Worm (Caenorhabditis elegans) whole organism, L1 larva: ENCODE results near the gene prx-10.

Source experiments
- C04F5.9 ChIP-seq: sonication (generic microtip); optimal IDR thresholded peaks from 2 replicates; lab custom pipeline; 2016; ENCODE audit warnings: missing genetic modification characterization, missing compliant biosample characterization
- Y116A8C.19 ChIP-seq: sonication (generic microtip); optimal IDR thresholded peaks from 2 replicates; lab custom pipeline; 2016; ENCODE audit warnings: missing compliant biosample characterization, missing genetic modification characterization, borderline replicate concordance
- alr-1 ChIP-seq: fragments of 200-800 bp; sonication (Bioruptor generic); optimal IDR thresholded peaks from 2 replicates; lab custom pipeline; 2018; ENCODE audit warnings: borderline replicate concordance, mild to moderate bottlenecking, missing genetic modification characterization, missing compliant biosample characterization
- aly-2 ChIP-seq: fragments of 150-350 bp; optimal IDR thresholded peaks from 2 replicates; lab custom pipeline; 2014; ENCODE audit warnings: missing biosample characterization, missing genetic modification characterization
- ama-1 ChIP-seq: fragments of 150-350 bp; optimal IDR thresholded peaks from 2 replicates; lab custom pipeline; 2014
- blmp-1 ChIP-seq: fragments of 150-350 bp; optimal IDR thresholded peaks from 2 replicates; lab custom pipeline; 2014; ENCODE audit warnings: missing biosample characterization, missing genetic modification characterization
- ceh-63 ChIP-seq: fragments of 200-800 bp; sonication (Bioruptor generic); optimal IDR thresholded peaks from 2 replicates; lab custom pipeline; 2018; ENCODE audit warnings: mild to moderate bottlenecking, missing genetic modification characterization, missing compliant biosample characterization
- ceh-88 ChIP-seq: fragments of 200-800 bp; sonication (Bioruptor generic); IDR thresholded peaks from 2 replicates; pipeline ENCODE4 v1.3.6; 2022; ENCODE audit warnings: missing genetic modification characterization, missing compliant biosample characterization
- ceh-90 ChIP-seq: sonication (generic microtip); optimal IDR thresholded peaks from 2 replicates; lab custom pipeline; 2016; ENCODE audit warnings: missing genetic modification characterization, missing compliant biosample characterization
- ces-1 ChIP-seq: fragments of 150-350 bp; optimal IDR thresholded peaks from 2 replicates; lab custom pipeline; 2014; ENCODE audit warnings: missing biosample characterization, missing genetic modification reagents, missing genetic modification characterization
- dpl-1 ChIP-seq, 3 experiments: fragments of 150-350 bp in 2 of 3; sonication (generic microtip) in 1 of 3; optimal IDR thresholded peaks; 2 replicates each; lab custom pipeline; 2014 to 2017; ENCODE audit warnings: missing biosample characterization in 3 of 3, missing genetic modification characterization in 3 of 3, missing genetic modification reagents in 3 of 3
- dsc-1 ChIP-seq: sonication (generic microtip); optimal IDR thresholded peaks from 2 replicates; lab custom pipeline; 2016; ENCODE audit warnings: mild to moderate bottlenecking, missing genetic modification characterization, missing compliant biosample characterization
- efl-1 ChIP-seq, 4 experiments: fragments of 150-350 bp; optimal IDR thresholded peaks in 3 of 4; peaks in 1 of 4; 1 replicate in 1 of 4; 2 replicates in 3 of 4; lab custom pipeline; 2014; ENCODE audit warnings: missing biosample characterization in 2 of 4, missing genetic modification characterization in 2 of 4, missing genetic modification reagents in 2 of 4
- egl-13 ChIP-seq: sonication (generic microtip); optimal IDR thresholded peaks from 2 replicates; lab custom pipeline; 2016; ENCODE audit warnings: missing genotype, missing genetic modification reagents, missing genetic modification characterization, missing compliant biosample characterization
- ets-5 ChIP-seq: fragments of 200-800 bp; sonication (Bioruptor generic); IDR thresholded peaks from 2 replicates; pipeline ENCODE4 v1.3.6; 2022; ENCODE audit warnings: missing genetic modification characterization, missing compliant biosample characterization
- fkh-8 ChIP-seq: sonication (generic microtip); optimal IDR thresholded peaks from 2 replicates; lab custom pipeline; 2016; ENCODE audit warnings: mild to moderate bottlenecking, missing genetic modification characterization, missing compliant biosample characterization
- fos-1 ChIP-seq: fragments of 150-350 bp; optimal IDR thresholded peaks from 2 replicates; lab custom pipeline; 2014; ENCODE audit warnings: missing biosample characterization, missing genetic modification characterization
- grh-1 ChIP-seq: fragments of 200-800 bp; sonication (Bioruptor generic); IDR thresholded peaks from 2 replicates; pipeline ENCODE4 v1.3.6; 2022; ENCODE audit warnings: missing genetic modification reagents, missing genetic modification characterization, missing compliant biosample characterization
- hlh-17 ChIP-seq: fragments of 200-800 bp; sonication (Bioruptor generic); optimal IDR thresholded peaks from 2 replicates; lab custom pipeline; 2018; ENCODE audit warnings: missing genetic modification characterization, mild to moderate bottlenecking, missing compliant biosample characterization, moderate library complexity, borderline replicate concordance
- hlh-4 ChIP-seq: sonication (generic microtip); optimal IDR thresholded peaks from 2 replicates; lab custom pipeline; 2016; ENCODE audit warnings: mild to moderate bottlenecking, missing genetic modification characterization, missing compliant biosample characterization
- irx-1 ChIP-seq: sonication (generic microtip); optimal IDR thresholded peaks from 2 replicates; lab custom pipeline; 2016; ENCODE audit warnings: missing genetic modification characterization, missing compliant biosample characterization
- isw-1 ChIP-seq: fragments of 200-800 bp; sonication (Bioruptor generic); IDR thresholded peaks from 2 replicates; pipeline ENCODE4 v1.3.6; 2022; ENCODE audit warnings: missing genetic modification characterization, missing compliant biosample characterization
- jun-1 ChIP-seq: fragments of 150-350 bp; optimal IDR thresholded peaks from 2 replicates; lab custom pipeline; 2014; ENCODE audit warnings: missing biosample characterization, missing genetic modification reagents, missing genetic modification characterization
- lin-14 ChIP-seq: fragments of 200-800 bp; sonication (Bioruptor generic); optimal IDR thresholded peaks from 2 replicates; lab custom pipeline; 2018; ENCODE audit warnings: mild to moderate bottlenecking, missing genetic modification characterization, moderate library complexity, missing compliant biosample characterization
- lin-15B ChIP-seq: fragments of 150-350 bp; sonication (generic microtip); optimal IDR thresholded peaks from 3 replicates; lab custom pipeline; 2014; ENCODE audit warnings: missing biosample characterization, missing genetic modification characterization
- lir-3 ChIP-seq: sonication (generic microtip); optimal IDR thresholded peaks from 2 replicates; lab custom pipeline; 2016; ENCODE audit warnings: mild to moderate bottlenecking, missing genetic modification characterization, moderate library complexity, missing compliant biosample characterization; ENCODE audit not compliant: poor library complexity
- lsy-2 ChIP-seq, 2 experiments: fragments of 150-350 bp; optimal IDR thresholded peaks; 2 replicates each; lab custom pipeline; 2014; ENCODE audit warnings: missing biosample characterization in 2 of 2, missing genetic modification characterization in 2 of 2
- mab-9 ChIP-seq: fragments of 200-800 bp; sonication (Bioruptor generic); IDR thresholded peaks from 2 replicates; pipeline ENCODE4 v1.3.6; 2022; ENCODE audit warnings: missing genetic modification reagents, missing genetic modification characterization, missing compliant biosample characterization
- mdl-1 ChIP-seq, 2 experiments: fragments of 150-350 bp; optimal IDR thresholded peaks; 2 replicates each; lab custom pipeline; 2014 to 2017; ENCODE audit warnings: missing biosample characterization in 2 of 2, missing genetic modification characterization in 2 of 2, inconsistent platforms in 1 of 2
- mef-2 ChIP-seq: fragments of 150-350 bp; optimal IDR thresholded peaks from 2 replicates; lab custom pipeline; 2014; ENCODE audit warnings: missing biosample characterization, missing genetic modification characterization
- nhr-11 ChIP-seq: fragments of 150-350 bp; optimal IDR thresholded peaks from 2 replicates; lab custom pipeline; 2014; ENCODE audit warnings: missing biosample characterization, missing genetic modification characterization
- nhr-12 ChIP-seq: sonication (generic microtip); optimal IDR thresholded peaks from 2 replicates; lab custom pipeline; 2017; ENCODE audit warnings: missing biosample characterization, missing genetic modification characterization
- nhr-19 ChIP-seq: fragments of 200-800 bp; sonication (Bioruptor generic); conservative IDR thresholded peaks from 2 replicates; pipeline ENCODE4 v1.3.6; 2022; ENCODE audit warnings: missing genetic modification characterization, missing compliant biosample characterization
- nhr-71 ChIP-seq: sonication (generic microtip); optimal IDR thresholded peaks from 2 replicates; lab custom pipeline; 2016; ENCODE audit warnings: mild to moderate bottlenecking, missing genetic modification characterization, moderate library complexity, missing compliant biosample characterization
- nhr-76 ChIP-seq: sonication (generic microtip); optimal IDR thresholded peaks from 2 replicates; lab custom pipeline; 2017; ENCODE audit warnings: missing biosample characterization, missing genetic modification characterization
- nhr-90 ChIP-seq: sonication (generic microtip); optimal IDR thresholded peaks from 2 replicates; lab custom pipeline; 2016; ENCODE audit warnings: mild to moderate bottlenecking, missing genetic modification characterization, missing compliant biosample characterization; ENCODE audit not compliant: poor library complexity
- pag-3 ChIP-seq: sonication (generic microtip); optimal IDR thresholded peaks from 2 replicates; lab custom pipeline; 2017; ENCODE audit warnings: missing genetic modification characterization, mild to moderate bottlenecking, missing compliant biosample characterization, antibody characterized with exemption, borderline replicate concordance; ENCODE audit not compliant: insufficient read depth
- pqm-1 ChIP-seq: sonication (generic microtip); optimal IDR thresholded peaks from 3 replicates; lab custom pipeline; 2017; ENCODE audit warnings: missing biosample characterization, missing genetic modification characterization
- rnt-1 ChIP-seq: sonication (generic microtip); optimal IDR thresholded peaks from 2 replicates; lab custom pipeline; 2016; ENCODE audit warnings: mild to moderate bottlenecking, missing genetic modification characterization, moderate library complexity, missing compliant biosample characterization
- skn-1 ChIP-seq: fragments of 150-350 bp; optimal IDR thresholded peaks from 2 replicates; lab custom pipeline; 2014; ENCODE audit warnings: missing biosample characterization, missing genetic modification characterization
- snpc-4 ChIP-seq: fragments of 150-350 bp; optimal IDR thresholded peaks from 2 replicates; lab custom pipeline; 2014; ENCODE audit warnings: missing biosample characterization, missing genetic modification characterization
- snu-23 ChIP-seq: sonication (generic microtip); optimal IDR thresholded peaks from 2 replicates; lab custom pipeline; 2016; ENCODE audit warnings: missing genetic modification characterization, missing compliant biosample characterization
- sup-37 ChIP-seq: fragments of 200-800 bp; sonication (Bioruptor generic); optimal IDR thresholded peaks from 2 replicates; lab custom pipeline; 2018; ENCODE audit warnings: mild to moderate bottlenecking, missing genetic modification characterization, missing compliant biosample characterization
- tbx-2 ChIP-seq: sonication (generic microtip); optimal IDR thresholded peaks from 2 replicates; lab custom pipeline; 2016; ENCODE audit warnings: missing genetic modification characterization, missing compliant biosample characterization
- tlp-1 ChIP-seq: fragments of 150-350 bp; optimal IDR thresholded peaks from 2 replicates; lab custom pipeline; 2014; ENCODE audit warnings: missing biosample characterization, missing genetic modification characterization
- unc-62 ChIP-seq: fragments of 150-350 bp; optimal IDR thresholded peaks from 2 replicates; lab custom pipeline; 2014; ENCODE audit warnings: missing biosample characterization, missing genetic modification reagents, missing genetic modification characterization
- unc-98 ChIP-seq: fragments of 200-800 bp; sonication (Bioruptor generic); IDR thresholded peaks from 2 replicates; pipeline ENCODE4 v1.3.6; 2022; ENCODE audit warnings: missing genetic modification characterization, missing compliant biosample characterization
- ztf-4 ChIP-seq: fragments of 150-350 bp; optimal IDR thresholded peaks from 2 replicates; lab custom pipeline; 2014; ENCODE audit warnings: missing biosample characterization, missing genetic modification characterization

The prx-10 gene

DNA sequence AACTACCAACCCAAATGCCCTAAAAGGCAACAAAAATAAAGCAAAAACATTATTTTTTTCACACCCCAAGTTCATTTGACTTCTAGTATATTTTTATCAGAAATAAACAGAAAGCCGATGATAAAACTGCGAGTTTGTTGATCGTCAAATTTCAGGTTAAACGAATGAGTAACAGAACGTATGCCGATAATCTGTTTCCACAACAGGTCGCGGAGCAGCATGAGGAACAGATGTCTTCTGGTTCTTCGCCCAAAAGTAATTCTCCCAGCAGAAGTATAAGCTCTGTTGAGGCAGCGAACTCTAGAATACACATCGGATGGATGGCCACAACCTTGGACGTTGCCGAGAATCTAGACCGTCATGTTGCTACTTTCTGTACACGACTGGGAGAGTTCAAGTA, 5.8 kb upstream of the prx-10 start, which contains the start of gene prmt-5 (continued):
- TF ChIP-seq mef-2 = no peak
- no peak for TF ChIP-seq snpc-4 (tag; lab: Kevin White, UChicago)
- TF ChIP-seq jun-1 = no peak
- TF ChIP-seq unc-98 (GFP tag; lab: Robert Waterston, UW) = no peak
- peak; percentile 51 for TF ChIP-seq nhr-71 (tag; lab: Kevin White, UChicago)
- TF ChIP-seq ets-5 = no peak
- no peak for TF ChIP-seq dpl-1 (GFP tag; optimal IDR thresholded peaks at IDR 0.05; lab: Kevin White, UChicago)
- no peak for TF ChIP-seq dsc-1
- no peak for TF ChIP-seq mdl-1 (tag; optimal IDR thresholded peaks at IDR 0.05; lab: Kevin White, UChicago)
- TF ChIP-seq snu-23 (GFP tag; lab: Kevin White, UChicago) = peak; percentile 22
- TF ChIP-seq efl-1 (optimal IDR thresholded peaks at IDR 0.05; lab: Kevin White, UChicago) = peak; percentile 21 to 41
- TF ChIP-seq efl-1 (GFP tag; optimal IDR thresholded peaks at IDR 0.05 in 1 of 2; lab: Kevin White, UChicago) = peak in 1 of 2 experiments; percentile 77
- TF ChIP-seq hlh-17 (GFP tag; lab: Kevin White, UChicago) = no peak
- TF ChIP-seq lin-15B (tag; lab: Kevin White, UChicago) = no peak
- peak; percentile 90 for TF ChIP-seq ama-1
- TF ChIP-seq nhr-76 (tag; lab: Kevin White, UChicago) = no peak
- no peak for TF ChIP-seq fkh-8 (tag; lab: Kevin White, UChicago)
- TF ChIP-seq nhr-19 (GFP tag; lab: Robert Waterston, UW) = peak; percentile 25; the same call in 1 of the 2 replicates
- peak; percentile 15 for TF ChIP-seq rnt-1 (tag; lab: Kevin White, UChicago)
- TF ChIP-seq ces-1 (GFP tag; lab: Kevin White, UChicago) = no peak
- no peak for TF ChIP-seq nhr-12 (tag; lab: Kevin White, UChicago)
- peak; percentile 24 for TF ChIP-seq sup-37 (GFP tag; lab: Kevin White, UChicago)
- peak in 1 of 2 experiments; percentile 21 for TF ChIP-seq lsy-2 (tag; optimal IDR thresholded peaks at IDR 0.05; lab: Kevin White, UChicago)
- TF ChIP-seq tlp-1 = no peak
- no peak for TF ChIP-seq C04F5.9 (tag; lab: Kevin White, UChicago)
- no peak for TF ChIP-seq pag-3 (tag; lab: Kevin White, UChicago)
- no peak for TF ChIP-seq alr-1 (tag; lab: Kevin White, UChicago)
- TF ChIP-seq aly-2 (tag; lab: Kevin White, UChicago) = peak; percentile 92
- TF ChIP-seq hlh-4 = no peak
- no peak for TF ChIP-seq unc-62
- TF ChIP-seq isw-1 (GFP tag; lab: Robert Waterston, UW) = no peak
- TF ChIP-seq lin-14 (GFP tag; lab: Kevin White, UChicago) = no peak
- TF ChIP-seq nhr-90 (tag; lab: Kevin White, UChicago) = peak; percentile 17
- no peak for TF ChIP-seq mab-9 (GFP tag; lab: Robert Waterston, UW)
- no peak for TF ChIP-seq tbx-2 (tag; lab: Kevin White, UChicago)
- peak; percentile 45 for TF ChIP-seq ztf-4 (tag; lab: Kevin White, UChicago)
- TF ChIP-seq egl-13 (tag; lab: Kevin White, UChicago) = no peak
- no peak for TF ChIP-seq grh-1 (GFP tag; lab: Robert Waterston, UW)
- no peak for TF ChIP-seq ceh-90 (tag; lab: Kevin White, UChicago)
- peak; percentile 14 for TF ChIP-seq fos-1 (tag; lab: Kevin White, UChicago)
- TF ChIP-seq skn-1 (tag; lab: Kevin White, UChicago) = no peak
- TF ChIP-seq nhr-11 (tag; lab: Kevin White, UChicago) = no peak
- TF ChIP-seq blmp-1 (tag; lab: Kevin White, UChicago) = no peak
- TF ChIP-seq irx-1 (tag; lab: Kevin White, UChicago) = no peak
- no peak for TF ChIP-seq lir-3 (tag; lab: Kevin White, UChicago)
- TF ChIP-seq pqm-1 (tag; lab: Kevin White, UChicago) = no peak
- no peak for TF ChIP-seq Y116A8C.19 (tag; lab: Kevin White, UChicago)
- no peak for TF ChIP-seq ceh-63 (GFP tag; lab: Kevin White, UChicago)
- TF ChIP-seq ceh-88 (GFP tag; lab: Robert Waterston, UW) = no peak
